Worm (Caenorhabditis elegans) whole organism, young adult: ENCODE measurements around the gene daf-7.

Experiments used
- K11D2.4 ChIP-seq: fragments of 200-800 bp; sonication (Bioruptor generic); IDR thresholded peaks from 2 replicates; pipeline ENCODE4 v1.3.6; 2022; ENCODE audit warnings: missing genetic modification reagents, missing genetic modification characterization, missing compliant biosample characterization
- Y67H2A.10 ChIP-seq: fragments of 200-800 bp; sonication (Bioruptor generic); conservative IDR thresholded peaks from 2 replicates; pipeline ENCODE4 v1.3.6; 2022; ENCODE audit warnings: missing genetic modification reagents, missing genetic modification characterization, missing compliant biosample characterization
- attf-3 ChIP-seq: fragments of 200-800 bp; sonication (Bioruptor generic); conservative IDR thresholded peaks from 2 replicates; pipeline ENCODE4 v1.3.6; 2022; ENCODE audit warnings: missing genetic modification reagents, missing genetic modification characterization, missing compliant biosample characterization
- fkh-3 ChIP-seq: sonication (generic microtip); optimal IDR thresholded peaks from 2 replicates; lab custom pipeline; 2016; ENCODE audit warnings: mild to moderate bottlenecking, missing genetic modification characterization, missing compliant biosample characterization
- let-607 ChIP-seq, 2 experiments: fragments of 200-800 bp in 1 of 2; sonication (Bioruptor generic) in 1 of 2; sonication (generic microtip) in 1 of 2; optimal IDR thresholded peaks; 2 replicates each; lab custom pipeline; 2016 to 2018; ENCODE audit warnings: mild to moderate bottlenecking in 2 of 2, missing compliant biosample characterization in 2 of 2, missing genetic modification characterization in 2 of 2, moderate library complexity in 2 of 2, missing genotype in 1 of 2
- madf-8 ChIP-seq: fragments of 200-800 bp; sonication (Bioruptor generic); conservative IDR thresholded peaks from 2 replicates; pipeline ENCODE4 v1.3.6; 2022; ENCODE audit warnings: missing genetic modification reagents, missing genetic modification characterization, missing compliant biosample characterization
- pha-4 ChIP-seq: fragments of 150-350 bp; sonication (generic microtip); optimal IDR thresholded peaks from 2 replicates; lab custom pipeline; 2014; ENCODE audit warnings: missing biosample characterization, missing genetic modification reagents, missing genetic modification characterization
- unc-62 ChIP-seq: fragments of 150-350 bp; optimal IDR thresholded peaks from 2 replicates; lab custom pipeline; 2014; ENCODE audit warnings: missing biosample characterization, missing genetic modification reagents, missing genetic modification characterization
- ztf-3 ChIP-seq: fragments of 200-800 bp; sonication (Bioruptor generic); optimal IDR thresholded peaks from 2 replicates; lab custom pipeline; 2018; ENCODE audit warnings: mild to moderate bottlenecking, missing genetic modification characterization, missing compliant biosample characterization
- ztf-6 ChIP-seq: fragments of 200-800 bp; sonication (Bioruptor generic); IDR thresholded peaks from 2 replicates; pipeline ENCODE4 v1.3.6; 2022; ENCODE audit warnings: missing genetic modification reagents, missing genetic modification characterization, missing compliant biosample characterization

DNA sequence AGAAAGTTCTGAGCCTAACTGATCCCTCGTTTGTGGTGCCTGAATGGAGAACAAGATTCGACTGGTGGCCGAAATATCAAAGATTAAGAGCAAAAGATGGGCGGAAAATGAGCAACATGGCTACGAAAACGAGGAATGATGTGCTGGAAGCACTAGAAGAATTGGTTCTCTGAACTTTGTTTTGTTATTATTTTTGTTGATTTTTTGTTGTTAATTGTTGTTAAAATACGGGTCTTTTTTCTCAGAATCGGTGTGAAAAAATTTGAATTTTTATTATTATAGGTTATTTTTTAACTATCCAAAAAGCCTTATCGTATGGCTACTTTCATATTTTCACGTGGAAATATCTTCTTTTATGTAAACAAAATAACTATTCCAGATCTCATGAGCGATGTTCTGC lies 44.6 kb downstream of the daf-7 start, which contains the start of gene K02F3.12:
- TF ChIP-seq ztf-6 (GFP tag; lab: Robert Waterston, UW) (no peak), pha-4 (tag; lab: Kevin White, UChicago) (no peak), ztf-3 (no peak), let-607 (tag; optimal IDR thresholded peaks at IDR 0.05; lab: Kevin White, UChicago) (no peak), K11D2.4 (no peak), fkh-3 (tag; lab: Kevin White, UChicago) (no peak), madf-8 (no peak), attf-3 (GFP tag; lab: Robert Waterston, UW) (no peak), Y67H2A.10 (GFP tag; lab: Robert Waterston, UW) (no peak), unc-62 (GFP tag; lab: Kevin White, UChicago) (no peak)
